Worm (Caenorhabditis elegans): ENCODE data around the gene C14E2.5.

DNA sequence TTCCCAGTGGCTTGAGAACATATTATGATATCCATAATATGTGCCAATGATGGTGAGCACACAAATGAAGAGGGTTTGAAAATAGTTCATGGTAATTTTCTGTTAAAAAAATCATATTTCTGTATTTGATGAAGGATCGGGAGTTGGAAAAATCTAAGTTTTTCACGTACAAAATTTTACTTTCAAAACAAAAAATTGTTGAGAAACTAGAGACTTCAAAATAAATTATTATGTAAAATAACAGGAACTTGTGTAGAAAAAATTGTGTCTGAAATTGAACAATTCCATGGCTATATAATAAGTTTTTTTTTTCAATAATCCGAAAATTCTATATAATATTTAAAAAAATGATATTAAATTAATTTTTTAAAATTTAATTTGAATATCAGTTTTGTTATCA is 3.9 kb downstream of the C14E2.5 start, which contains the start of gene C14E2.4:
- no peak for TF ChIP-seq ztf-3 (GFP tag; optimal IDR thresholded peaks at IDR 0.05)
- TF ChIP-seq T07F8.4 (tag; optimal IDR thresholded peaks at IDR 0.05): no peak
- no peak for TF ChIP-seq let-526 (GFP tag; IDR thresholded peaks at IDR 0.05)
- TF ChIP-seq hsf-1 (GFP tag; IDR thresholded peaks at IDR 0.05): no peak
- TF ChIP-seq sea-2 (GFP tag; IDR thresholded peaks at IDR 0.05): no peak
- no peak for TF ChIP-seq repo-1 (tag; optimal IDR thresholded peaks at IDR 0.05)
- no peak for TF ChIP-seq D2030.7 (GFP tag; IDR thresholded peaks at IDR 0.05)
- no peak for TF ChIP-seq pha-4 (tag; optimal IDR thresholded peaks at IDR 0.05)
- no peak for TF ChIP-seq bed-2 (GFP tag; IDR thresholded peaks at IDR 0.05)
- TF ChIP-seq ceh-100 (GFP tag; IDR thresholded peaks at IDR 0.05): no peak

Measured in whole organism, young adult.